Worm (Caenorhabditis elegans) whole organism, young adult: ENCODE measurements around the gene F47B7.5.

ENCODE experiments used
- B0261.1 ChIP-seq: sonication (generic microtip); optimal IDR thresholded peaks from 2 replicates; lab custom pipeline; 2016; ENCODE audit warnings: mild to moderate bottlenecking, missing genetic modification characterization, moderate library complexity, missing compliant biosample characterization
- B0336.3 ChIP-seq: fragments of 200-800 bp; sonication (Bioruptor generic); IDR thresholded peaks from 2 replicates; pipeline ENCODE4 v1.3.6; 2022; ENCODE audit warnings: missing genetic modification characterization, missing compliant biosample characterization
- F10E7.11 ChIP-seq: sonication (generic microtip); optimal IDR thresholded peaks from 2 replicates; lab custom pipeline; 2017; ENCODE audit warnings: mild to moderate bottlenecking, missing genetic modification characterization, moderate library complexity, missing compliant biosample characterization
- F23B12.7 ChIP-seq: sonication (generic microtip); optimal IDR thresholded peaks from 2 replicates; lab custom pipeline; 2017; ENCODE audit warnings: missing genetic modification characterization, mild to moderate bottlenecking, missing compliant biosample characterization, antibody characterized with exemption, moderate library complexity; ENCODE audit not compliant: insufficient read depth
- F55B11.4 ChIP-seq: sonication (generic microtip); optimal IDR thresholded peaks from 2 replicates; lab custom pipeline; 2016; ENCODE audit warnings: missing compliant biosample characterization, missing genetic modification characterization, borderline replicate concordance; ENCODE audit not compliant: insufficient read depth
- K11D2.4 ChIP-seq: fragments of 200-800 bp; sonication (Bioruptor generic); IDR thresholded peaks from 2 replicates; pipeline ENCODE4 v1.3.6; 2022; ENCODE audit warnings: missing genetic modification reagents, missing genetic modification characterization, missing compliant biosample characterization
- K12H6.12 ChIP-seq: fragments of 200-800 bp; sonication (Bioruptor generic); optimal IDR thresholded peaks from 2 replicates; lab custom pipeline; 2018; ENCODE audit warnings: mild to moderate bottlenecking, missing genetic modification characterization, missing compliant biosample characterization
- T26A5.8 ChIP-seq: sonication (generic microtip); optimal IDR thresholded peaks from 2 replicates; lab custom pipeline; 2016; ENCODE audit warnings: missing genetic modification characterization, missing compliant biosample characterization
- Y53F4B.3 ChIP-seq: fragments of 200-800 bp; sonication (Bioruptor generic); IDR thresholded peaks from 2 replicates; pipeline ENCODE4 v1.3.6; 2022; ENCODE audit warnings: missing genetic modification reagents, missing genetic modification characterization, missing compliant biosample characterization
- attf-3 ChIP-seq: fragments of 200-800 bp; sonication (Bioruptor generic); conservative IDR thresholded peaks from 2 replicates; pipeline ENCODE4 v1.3.6; 2022; ENCODE audit warnings: missing genetic modification reagents, missing genetic modification characterization, missing compliant biosample characterization
- bed-1 ChIP-seq: fragments of 200-800 bp; sonication (Bioruptor generic); IDR thresholded peaks from 2 replicates; pipeline ENCODE4 v1.3.6; 2022; ENCODE audit warnings: missing genetic modification reagents, missing genetic modification characterization, missing compliant biosample characterization
- cebp-1 ChIP-seq, 2 experiments: fragments of 200-800 bp in 1 of 2; sonication (Bioruptor generic) in 1 of 2; sonication (generic microtip) in 1 of 2; IDR thresholded peaks in 1 of 2; optimal IDR thresholded peaks in 1 of 2; 2 replicates each; pipeline versions ENCODE4 v1.3.6 to Lab custom; 2017 to 2022; ENCODE audit warnings: missing compliant biosample characterization in 2 of 2, missing genetic modification characterization in 2 of 2, mild to moderate bottlenecking in 1 of 2, missing genetic modification reagents in 1 of 2, moderate library complexity in 1 of 2
- cebp-2 ChIP-seq: fragments of 200-800 bp; sonication (Bioruptor generic); IDR thresholded peaks from 2 replicates; pipeline ENCODE4 v1.3.6; 2022; ENCODE audit warnings: missing genetic modification characterization, missing compliant biosample characterization
- ceh-27 ChIP-seq: fragments of 200-800 bp; sonication (Bioruptor generic); optimal IDR thresholded peaks from 2 replicates; lab custom pipeline; 2018; ENCODE audit warnings: mild to moderate bottlenecking, missing genetic modification characterization, moderate library complexity, missing compliant biosample characterization
- ceh-91 ChIP-seq: fragments of 200-800 bp; sonication (Bioruptor generic); IDR thresholded peaks from 2 replicates; pipeline ENCODE4 v1.3.6; 2022; ENCODE audit warnings: missing genetic modification reagents, missing genetic modification characterization, missing compliant biosample characterization
- die-1 ChIP-seq: sonication (generic microtip); optimal IDR thresholded peaks from 2 replicates; lab custom pipeline; 2016; ENCODE audit warnings: missing genotype, mild to moderate bottlenecking, missing genetic modification characterization, missing compliant biosample characterization
- dpl-1 ChIP-seq: fragments of 150-350 bp; optimal IDR thresholded peaks from 2 replicates; lab custom pipeline; 2014; ENCODE audit warnings: missing biosample characterization, missing genetic modification reagents, missing genetic modification characterization
- egl-18 ChIP-seq: fragments of 200-800 bp; sonication (Bioruptor generic); IDR thresholded peaks from 2 replicates; pipeline ENCODE4 v1.3.6; 2022; ENCODE audit warnings: missing genetic modification reagents, missing genetic modification characterization, missing compliant biosample characterization
- ets-4 ChIP-seq: fragments of 200-800 bp; sonication (Bioruptor generic); optimal IDR thresholded peaks from 2 replicates; lab custom pipeline; 2018; ENCODE audit warnings: mild to moderate bottlenecking, missing genetic modification characterization, missing compliant biosample characterization
- fkh-3 ChIP-seq: sonication (generic microtip); optimal IDR thresholded peaks from 2 replicates; lab custom pipeline; 2016; ENCODE audit warnings: mild to moderate bottlenecking, missing genetic modification characterization, missing compliant biosample characterization
- hlh-26 ChIP-seq: fragments of 200-800 bp; sonication (Bioruptor generic); conservative IDR thresholded peaks from 2 replicates; pipeline ENCODE4 v1.3.6; 2022; ENCODE audit warnings: missing genetic modification reagents, missing genetic modification characterization, missing compliant biosample characterization
- hmg-20 ChIP-seq: fragments of 200-800 bp; sonication (Bioruptor generic); IDR thresholded peaks from 2 replicates; pipeline ENCODE4 v1.3.6; 2022; ENCODE audit warnings: missing genetic modification reagents, missing genetic modification characterization, missing compliant biosample characterization
- lin-40 ChIP-seq: sonication (generic microtip); optimal IDR thresholded peaks from 2 replicates; lab custom pipeline; 2016; ENCODE audit warnings: missing genetic modification characterization, mild to moderate bottlenecking, missing compliant biosample characterization, missing genotype, missing genetic modification reagents
- lir-1 ChIP-seq: fragments of 200-800 bp; sonication (Bioruptor generic); conservative IDR thresholded peaks from 2 replicates; pipeline ENCODE4 v1.3.6; 2022; ENCODE audit warnings: missing genetic modification reagents, missing genetic modification characterization, missing compliant biosample characterization
- mcd-1 ChIP-seq: fragments of 200-800 bp; sonication (Bioruptor generic); IDR thresholded peaks from 2 replicates; pipeline ENCODE4 v1.3.6; 2022; ENCODE audit warnings: missing genetic modification reagents, missing genetic modification characterization, missing compliant biosample characterization
- nfya-1 ChIP-seq: sonication (generic microtip); optimal IDR thresholded peaks from 2 replicates; lab custom pipeline; 2017; ENCODE audit warnings: antibody characterized with exemption, missing compliant biosample characterization, missing genetic modification characterization, borderline replicate concordance; ENCODE audit not compliant: insufficient read depth
- nhr-120 ChIP-seq: fragments of 200-800 bp; sonication (Bioruptor generic); IDR thresholded peaks from 2 replicates; pipeline ENCODE4 v1.3.6; 2022; ENCODE audit warnings: missing genetic modification characterization, missing compliant biosample characterization
- nhr-179 ChIP-seq: sonication (generic microtip); optimal IDR thresholded peaks from 2 replicates; lab custom pipeline; 2016; ENCODE audit warnings: mild to moderate bottlenecking, missing genetic modification characterization, missing compliant biosample characterization
- pbrm-1 ChIP-seq: fragments of 200-800 bp; sonication (Bioruptor generic); IDR thresholded peaks from 2 replicates; pipeline ENCODE4 v1.3.6; 2022; ENCODE audit warnings: missing genetic modification reagents, missing genetic modification characterization, missing compliant biosample characterization
- pha-4 ChIP-seq: fragments of 150-350 bp; sonication (generic microtip); optimal IDR thresholded peaks from 2 replicates; lab custom pipeline; 2014; ENCODE audit warnings: missing biosample characterization, missing genetic modification reagents, missing genetic modification characterization
- rcor-1 ChIP-seq: fragments of 200-800 bp; sonication (Bioruptor generic); IDR thresholded peaks from 2 replicates; pipeline ENCODE4 v1.3.6; 2022; ENCODE audit warnings: missing genetic modification reagents, missing genetic modification characterization, missing compliant biosample characterization
- rec-8 ChIP-seq, 2 experiments: sonication (generic microtip); optimal IDR thresholded peaks; 2 replicates each; lab custom pipeline; 2016; ENCODE audit warnings: mild to moderate bottlenecking in 2 of 2, missing genetic modification characterization in 2 of 2, missing genetic modification reagents in 2 of 2, missing genotype in 2 of 2, missing biosample characterization in 1 of 2, missing compliant biosample characterization in 1 of 2, moderate library complexity in 1 of 2
- rpc-1 ChIP-seq, 2 experiments: fragments of 150-350 bp in 1 of 2; sonication (generic microtip) in 1 of 2; optimal IDR thresholded peaks; 2 replicates each; lab custom pipeline; 2014 to 2018; ENCODE audit warnings: missing biosample characterization in 1 of 2, missing genetic modification characterization in 1 of 2, missing genetic modification reagents in 1 of 2, missing genotype in 1 of 2
- snpc-1.1 ChIP-seq: sonication (generic microtip); optimal IDR thresholded peaks from 2 replicates; lab custom pipeline; 2017; ENCODE audit warnings: missing genetic modification characterization, mild to moderate bottlenecking, missing compliant biosample characterization, antibody characterized with exemption, moderate library complexity, missing genotype, missing genetic modification reagents; ENCODE audit not compliant: insufficient read depth
- snpc-4 ChIP-seq, 5 experiments: fragments of 150-350 bp in 1 of 5; sonication (generic microtip) in 4 of 5; optimal IDR thresholded peaks; 2 replicates each; lab custom pipeline; 2014 to 2018; ENCODE audit warnings: missing genetic modification characterization in 5 of 5, missing biosample characterization in 3 of 5, antibody characterized with exemption in 2 of 5, mild to moderate bottlenecking in 2 of 5, missing compliant biosample characterization in 2 of 5, missing genotype in 2 of 5, moderate library complexity in 2 of 5, missing genetic modification reagents in 1 of 5
- somi-1 ChIP-seq: fragments of 200-800 bp; sonication (Bioruptor generic); optimal IDR thresholded peaks from 2 replicates; lab custom pipeline; 2018; ENCODE audit warnings: mild to moderate bottlenecking, missing genetic modification characterization, missing compliant biosample characterization
- tbx-9 ChIP-seq: sonication (generic microtip); optimal IDR thresholded peaks from 2 replicates; lab custom pipeline; 2016; ENCODE audit warnings: borderline replicate concordance, missing genetic modification characterization, inconsistent platforms, missing compliant biosample characterization
- tlf-1 ChIP-seq: fragments of 200-800 bp; sonication (Bioruptor generic); optimal IDR thresholded peaks from 2 replicates; lab custom pipeline; 2018; ENCODE audit warnings: mild to moderate bottlenecking, missing genetic modification characterization, missing compliant biosample characterization
- unc-130 ChIP-seq: sonication (generic microtip); optimal IDR thresholded peaks from 2 replicates; lab custom pipeline; 2016; ENCODE audit warnings: missing genetic modification reagents, missing genetic modification characterization, missing compliant biosample characterization
- zim-3 ChIP-seq: sonication (generic microtip); optimal IDR thresholded peaks from 2 replicates; lab custom pipeline; 2017; ENCODE audit warnings: mild to moderate bottlenecking, missing genetic modification characterization, moderate library complexity, missing compliant biosample characterization
- ztf-25 ChIP-seq: fragments of 200-800 bp; sonication (Bioruptor generic); IDR thresholded peaks from 2 replicates; pipeline ENCODE4 v1.3.6; 2022; ENCODE audit warnings: missing genetic modification reagents, missing genetic modification characterization, missing compliant biosample characterization
- ztf-26 ChIP-seq: sonication (generic microtip); optimal IDR thresholded peaks from 2 replicates; lab custom pipeline; 2017; ENCODE audit warnings: missing genetic modification characterization, missing compliant biosample characterization
- ztf-3 ChIP-seq: fragments of 200-800 bp; sonication (Bioruptor generic); optimal IDR thresholded peaks from 2 replicates; lab custom pipeline; 2018; ENCODE audit warnings: mild to moderate bottlenecking, missing genetic modification characterization, missing compliant biosample characterization

The F47B7.5 gene

ce11 chrX:3788483-3788882, 19.9 kb upstream of the F47B7.5 start (continued):
- TF ChIP-seq fkh-3 (tag; lab: Kevin White, UChicago) (no peak), ceh-27 (GFP tag; lab: Kevin White, UChicago) (peak; percentile 44), tlf-1 (GFP tag; lab: Kevin White, UChicago) (no peak), nhr-120 (GFP tag; lab: Robert Waterston, UW) (no peak), dpl-1 (GFP tag; lab: Kevin White, UChicago) (no peak), K11D2.4 (0 out of 2 replicates have a peak, but pooled peaks have one; percentile 36), T26A5.8 (tag; lab: Kevin White, UChicago) (no peak), rpc-1 (optimal IDR thresholded peaks at IDR 0.05; lab: Kevin White, UChicago) (no peak), rpc-1 (tag; optimal IDR thresholded peaks at IDR 0.05; lab: Kevin White, UChicago) (no peak), nfya-1 (tag; lab: Kevin White, UChicago) (no peak), nhr-179 (tag; lab: Kevin White, UChicago) (no peak), snpc-1.1 (tag; lab: Kevin White, UChicago) (no peak), B0336.3 (GFP tag; lab: Robert Waterston, UW) (no peak), tbx-9 (no peak), die-1 (tag; lab: Kevin White, UChicago) (peak; percentile 0), lin-40 (tag; lab: Kevin White, UChicago) (peak; percentile 71), pbrm-1 (GFP tag; lab: Robert Waterston, UW) (no peak), zim-3 (no peak), snpc-4 (GFP tag; optimal IDR thresholded peaks at IDR 0.05; lab: Kevin White, UChicago) (no peak), snpc-4 (tag; optimal IDR thresholded peaks at IDR 0.05; lab: Kevin White, UChicago) (peak in 1 of 4 experiments; percentile 1), lir-1 (no peak), hlh-26 (GFP tag; lab: Robert Waterston, UW) (no peak), cebp-2 (GFP tag; lab: Robert Waterston, UW) (no peak), F23B12.7 (no peak), hmg-20 (no peak), K12H6.12 (peak; percentile 26), ceh-91 (no peak), rec-8 (tag; optimal IDR thresholded peaks at IDR 0.05; lab: Kevin White, UChicago) (no peak), ztf-25 (GFP tag; lab: Robert Waterston, UW) (no peak)
- TF ChIP-seq, all 124 proteins: peak for 8

- no peak for TF ChIP-seq F55B11.4 (tag; lab: Kevin White, UChicago)
- TF ChIP-seq mcd-1 (GFP tag; lab: Robert Waterston, UW) = 0 out of 2 replicates have a peak, but pooled peaks have one; percentile 9
- no peak for TF ChIP-seq bed-1 (GFP tag; lab: Robert Waterston, UW)
- TF ChIP-seq B0261.1 (tag; lab: Kevin White, UChicago) = no peak
- no peak for TF ChIP-seq snpc-1.1 (tag; lab: Kevin White, UChicago)
- TF ChIP-seq snpc-4 (GFP tag; optimal IDR thresholded peaks at IDR 0.05; lab: Kevin White, UChicago) = no peak
- TF ChIP-seq snpc-4 (tag; optimal IDR thresholded peaks at IDR 0.05; lab: Kevin White, UChicago) = no peak
- peak; percentile 48 for TF ChIP-seq ceh-27 (GFP tag; lab: Kevin White, UChicago)
- TF ChIP-seq attf-3 = no peak
- TF ChIP-seq pbrm-1 (GFP tag; lab: Robert Waterston, UW) = no peak
- no peak for TF ChIP-seq cebp-1 (GFP tag; IDR thresholded peaks at IDR 0.05; lab: Robert Waterston, UW)
- TF ChIP-seq cebp-1 (tag; optimal IDR thresholded peaks at IDR 0.05; lab: Kevin White, UChicago) = peak; percentile 15
- no peak for TF ChIP-seq pha-4 (tag; lab: Kevin White, UChicago)
- TF ChIP-seq somi-1 (GFP tag; lab: Kevin White, UChicago) = peak; percentile 32
- no peak for TF ChIP-seq ztf-26
- TF ChIP-seq ets-4 (GFP tag; lab: Kevin White, UChicago) = no peak
- no peak for TF ChIP-seq F10E7.11
- TF ChIP-seq rcor-1 (GFP tag; lab: Robert Waterston, UW) = no peak
- no peak for TF ChIP-seq ztf-3 (GFP tag; lab: Kevin White, UChicago)
- TF ChIP-seq nhr-179 (tag; lab: Kevin White, UChicago) = no peak
- TF ChIP-seq lin-40 (tag; lab: Kevin White, UChicago) = peak; percentile 5
- no peak for TF ChIP-seq B0336.3 (GFP tag; lab: Robert Waterston, UW)
- no peak for TF ChIP-seq unc-130
- 0 out of 2 replicates have a peak, but pooled peaks have one; percentile 36 for TF ChIP-seq K11D2.4
- TF ChIP-seq egl-18 (GFP tag; lab: Robert Waterston, UW) = no peak
- TF ChIP-seq Y53F4B.3 = no peak
These were observed 18.9 kb upstream of the F47B7.5 start, which contains the start of gene pmpl-1 for ce11 chrX:3787431-3788076. Gene pmpl-1 (plus strand): TSS chrX:3788026.
